Worm (Caenorhabditis elegans): ENCODE data around the gene unc-115.
A peak's percentile ranks its signal among the peaks of the same experiment; 100 is the strongest.

unc-115 gene

DNA sequence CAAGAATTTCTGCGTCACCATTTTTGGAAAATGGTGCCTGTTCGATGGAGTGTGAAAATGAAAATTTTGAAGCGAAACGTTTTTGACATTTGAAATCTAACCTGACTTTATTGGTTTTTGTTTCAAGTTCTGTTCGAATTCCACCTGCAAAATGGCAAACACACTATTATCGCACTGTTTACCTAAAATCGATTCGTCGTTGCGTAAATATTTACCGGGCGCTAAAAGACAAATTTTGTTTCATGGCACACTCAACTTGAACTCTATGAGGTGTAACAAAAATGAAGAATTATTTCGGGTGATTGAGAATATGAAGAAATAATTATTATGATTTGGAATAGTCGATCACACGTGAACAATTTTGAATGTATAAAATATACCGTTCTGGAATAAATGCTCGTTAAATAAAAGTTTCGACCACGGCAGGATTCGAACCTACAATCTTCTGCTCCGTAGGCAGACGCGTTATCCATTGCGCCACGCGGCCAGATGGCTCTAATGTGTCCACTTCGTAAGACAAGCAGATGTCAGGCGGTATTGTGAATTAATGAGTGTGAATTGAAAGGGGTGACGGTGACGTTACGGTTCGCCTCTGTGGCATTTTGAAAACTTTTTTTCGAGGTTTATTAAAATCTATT, 1.7 kb downstream of the unc-115 start (continued):
- TF ChIP-seq tag-97 (GFP tag; IDR thresholded peaks at IDR 0.05): no peak
- TF ChIP-seq set-16 (GFP tag; IDR thresholded peaks at IDR 0.05): no peak
- no peak for TF ChIP-seq nhr-77 (tag; optimal IDR thresholded peaks at IDR 0.05)
- TF ChIP-seq nhr-48 (tag; optimal IDR thresholded peaks at IDR 0.05): peak; percentile 59
- TF ChIP-seq lir-3 (tag; optimal IDR thresholded peaks at IDR 0.05): peak; percentile 54
- peak; percentile 41 for TF ChIP-seq nhr-102 (tag; optimal IDR thresholded peaks at IDR 0.05)
- TF ChIP-seq egl-27 (tag; optimal IDR thresholded peaks at IDR 0.05): no peak
- TF ChIP-seq zfp-3 (GFP tag; conservative IDR thresholded peaks at IDR 0.05): no peak
- TF ChIP-seq daf-19 (GFP tag; conservative IDR thresholded peaks at IDR 0.05): peak; percentile 36; the same call in 1 of the 2 replicates
- peak; percentile 46 for TF ChIP-seq F49E8.2 (tag; optimal IDR thresholded peaks at IDR 0.05; ENCODE audit: borderline replicate concordance)
- no peak for TF ChIP-seq spr-3 (GFP tag; optimal IDR thresholded peaks at IDR 0.05)
- TF ChIP-seq ZK337.2 (GFP tag; IDR thresholded peaks at IDR 0.05): no peak
- no peak for TF ChIP-seq ces-1 (GFP tag; optimal IDR thresholded peaks at IDR 0.05)
- no peak for TF ChIP-seq ZK546.5 (tag; optimal IDR thresholded peaks at IDR 0.05)
- TF ChIP-seq fos-1 (tag; optimal IDR thresholded peaks at IDR 0.05): no peak
- no peak for TF ChIP-seq nhr-76 (tag; optimal IDR thresholded peaks at IDR 0.05)
- TF ChIP-seq arid-1 (GFP tag; conservative IDR thresholded peaks at IDR 0.05): peak; percentile 49
- no peak for TF ChIP-seq saeg-2 (GFP tag; IDR thresholded peaks at IDR 0.05)
- TF ChIP-seq ztf-7 (tag; optimal IDR thresholded peaks at IDR 0.05): no peak

DNA sequence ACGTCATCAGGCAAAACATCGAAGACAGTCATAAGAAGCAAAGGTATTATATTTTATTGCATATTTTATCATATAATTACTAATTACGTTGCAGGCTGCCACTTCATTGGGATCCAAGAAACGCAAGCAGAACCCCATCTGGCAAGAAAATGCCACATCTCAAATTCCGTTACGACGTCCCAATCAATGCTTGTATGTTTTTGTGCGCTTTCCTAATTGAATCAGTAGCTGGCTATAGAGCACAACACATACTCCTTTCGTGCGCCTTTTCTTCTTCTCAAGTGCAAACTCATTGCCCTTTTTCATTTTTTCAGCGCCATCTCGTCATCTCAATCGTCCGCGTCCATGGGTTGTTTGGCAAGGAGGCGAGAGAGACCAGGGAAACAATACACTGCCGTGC, 4.2 kb downstream of the unc-115 start:
- TF ChIP-seq ces-1 (GFP tag; optimal IDR thresholded peaks at IDR 0.05) (peak; percentile 84), snpc-1.2 (GFP tag; IDR thresholded peaks at IDR 0.05) (no peak), T20F7.1 (GFP tag; optimal IDR thresholded peaks at IDR 0.05) (no peak), dve-1 (tag; optimal IDR thresholded peaks at IDR 0.05; ENCODE audit: insufficient read depth) (no peak), lin-38 (GFP tag; IDR thresholded peaks at IDR 0.05) (no peak), duxl-1 (tag; optimal IDR thresholded peaks at IDR 0.05; ENCODE audit: poor library complexity) (no peak), lin-15B (tag; optimal IDR thresholded peaks at IDR 0.05) (no peak), egl-27 (tag; optimal IDR thresholded peaks at IDR 0.05) (no peak)

- no peak for TF ChIP-seq daf-19 (GFP tag; conservative IDR thresholded peaks at IDR 0.05)
- no peak for TF ChIP-seq dve-1 (tag; optimal IDR thresholded peaks at IDR 0.05; ENCODE audit: insufficient read depth)
- no peak for TF ChIP-seq dmd-6 (GFP tag; IDR thresholded peaks at IDR 0.05)
- TF ChIP-seq unc-62 (GFP tag; optimal IDR thresholded peaks at IDR 0.05 in 1 of 2): peak in 1 of 2 experiments; percentile 96
- no peak for TF ChIP-seq unc-62 (tag; optimal IDR thresholded peaks at IDR 0.05)
- no peak for TF ChIP-seq ZK546.5 (tag; optimal IDR thresholded peaks at IDR 0.05)
- TF ChIP-seq ama-1 (optimal IDR thresholded peaks at IDR 0.05): no peak
- no peak for TF ChIP-seq mxl-2 (GFP tag; conservative IDR thresholded peaks at IDR 0.05)
- TF ChIP-seq hmg-1.1 (GFP tag; IDR thresholded peaks at IDR 0.05): peak; percentile 22; the same call in 1 of the 2 replicates
- TF ChIP-seq Y48G9A.11 (GFP tag; IDR thresholded peaks at IDR 0.05): no peak
- no peak for TF ChIP-seq cey-2 (tag; optimal IDR thresholded peaks at IDR 0.05; ENCODE audit: borderline replicate concordance, insufficient read depth)
- TF ChIP-seq ztf-11 (tag; optimal IDR thresholded peaks at IDR 0.05): no peak
- TF ChIP-seq egl-27 (tag; optimal IDR thresholded peaks at IDR 0.05): no peak
- TF ChIP-seq aha-1 (tag): peak; percentile 98
- TF ChIP-seq dmd-9 (GFP tag; IDR thresholded peaks at IDR 0.05): no peak
- peak; percentile 5 for TF ChIP-seq fkh-10 (GFP tag; optimal IDR thresholded peaks at IDR 0.05)
- TF ChIP-seq mxl-3 (GFP tag; optimal IDR thresholded peaks at IDR 0.05): no peak
Observed at ce11 chrX:10154317-10154942, 7.7 kb downstream of the unc-115 start, which contains the start of gene F09B9.5. TSS of gene F09B9.5 (plus strand) at chrX:10154817.
